Fruit fly (Drosophila melanogaster) ovary, adult (tissue): Measurements from ENCODE around the gene gro.

Experiments used
- CG17801 ChIP-seq: fragments of 200-800 bp; optimal IDR thresholded peaks from 2 replicates; lab custom pipeline; 2019; ENCODE audit warnings: missing biosample characterization, mild to moderate bottlenecking, missing genetic modification characterization, moderate library complexity; ENCODE audit not compliant: partially characterized antibody

The gro gene

DNA sequence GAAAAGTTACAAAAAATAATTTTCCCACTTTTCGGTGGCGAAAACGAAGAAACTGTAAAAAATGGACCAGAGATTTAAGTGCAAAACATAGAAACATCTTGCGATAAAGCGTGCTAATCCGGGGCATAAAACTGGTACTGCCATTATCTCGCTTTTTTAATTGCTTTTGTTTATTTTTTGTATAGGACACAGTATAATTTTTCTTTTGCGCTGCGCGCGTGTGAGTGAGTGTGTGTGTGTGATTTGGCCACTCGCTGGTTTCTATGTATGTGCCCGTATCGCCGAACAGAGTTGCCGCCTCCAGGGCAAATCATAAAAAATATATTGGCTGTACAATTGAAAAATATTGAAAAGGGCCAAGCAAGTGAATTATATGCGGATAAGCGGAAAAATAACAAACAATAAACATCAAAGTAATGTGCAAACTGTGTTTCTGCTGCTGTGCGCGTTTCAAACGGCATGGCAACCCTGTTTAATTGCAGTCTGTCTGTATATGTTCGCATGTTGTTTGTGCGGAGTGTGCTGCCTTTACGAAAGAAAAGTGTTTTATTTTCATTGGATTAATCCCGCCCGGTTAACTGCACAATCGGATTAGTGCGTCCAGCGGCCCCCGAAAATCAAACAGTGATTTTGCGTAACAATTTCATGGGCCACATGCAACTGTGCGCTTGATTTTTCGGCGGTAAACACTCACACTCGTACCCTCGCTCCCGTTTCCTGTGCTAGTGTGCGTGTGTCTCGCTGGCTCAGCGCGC, 772 bp downstream of the gro start:
- peak; percentile 86 for TF ChIP-seq CG17801 (GFP tag; lab: Kevin White, UChicago)

DNA sequence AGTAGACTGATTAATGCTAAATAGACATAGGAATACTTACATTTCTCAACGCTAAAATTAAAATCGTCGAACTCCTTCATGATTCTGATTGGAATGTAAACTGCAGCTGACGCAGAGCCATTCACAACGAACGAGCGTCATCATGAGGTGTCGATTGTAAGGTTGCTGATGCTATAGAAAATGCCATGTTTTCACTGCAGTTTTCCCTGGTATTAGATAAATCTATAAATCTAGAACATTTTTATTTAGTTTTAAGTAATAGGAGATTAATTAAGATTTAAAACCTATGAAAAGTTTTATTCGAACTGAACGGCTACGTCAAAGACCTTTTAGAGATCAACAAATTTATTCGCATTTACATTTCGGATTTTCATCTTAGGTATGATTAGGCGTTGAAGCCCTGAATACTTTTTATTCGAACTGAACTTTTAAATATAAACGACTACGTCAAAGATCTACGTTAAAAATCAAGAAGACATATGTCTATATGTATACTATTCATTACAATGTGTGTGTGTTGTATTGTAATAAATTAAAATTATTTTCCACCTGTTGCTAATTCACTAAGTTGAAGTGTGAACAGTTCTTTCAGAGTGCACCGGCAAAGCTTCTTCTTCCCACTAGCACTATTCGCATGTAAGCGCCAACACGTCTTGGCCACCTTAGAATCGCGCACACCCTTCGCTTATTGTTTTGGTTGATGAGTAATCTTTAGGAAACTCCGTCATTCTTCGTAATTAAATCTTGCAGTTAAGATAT, 10.8 kb downstream of the gro start, which contains the start of the genes Exo84 and Vps2:
Exo84 (minus strand) TSS at position 108 of the 759 bp plus-strand sequence.
Vps2 (plus strand) TSS at position 672 of the 759 bp plus-strand sequence.
- TF ChIP-seq CG17801 (GFP tag; lab: Kevin White, UChicago), result no peak

DNA sequence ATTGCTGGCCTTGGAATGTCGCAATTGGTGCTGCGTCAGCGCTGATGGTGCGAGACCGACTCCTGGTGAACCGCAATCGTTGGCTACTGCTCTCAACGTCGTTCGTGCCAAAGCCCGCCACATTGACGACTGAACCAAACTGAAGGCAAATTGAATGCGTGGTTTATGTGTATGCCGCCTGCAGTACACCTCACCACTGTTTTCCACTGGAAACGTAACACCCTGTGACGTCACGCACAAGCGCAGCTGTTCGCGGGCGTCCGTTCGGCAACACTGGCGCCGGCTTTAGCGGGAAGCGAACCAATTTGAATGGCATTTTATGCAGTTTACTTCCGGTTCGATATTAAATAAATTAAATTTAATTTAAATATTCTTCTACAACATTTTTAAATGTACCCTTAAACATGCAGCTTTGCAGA, 13.7 kb downstream of the gro start, which contains the start of gene Cmpk:
Cmpk (minus strand) TSS at position 225 of the 419 bp plus-strand sequence.
- TF ChIP-seq CG17801 (GFP tag; lab: Kevin White, UChicago), result peak; percentile 85

DNA sequence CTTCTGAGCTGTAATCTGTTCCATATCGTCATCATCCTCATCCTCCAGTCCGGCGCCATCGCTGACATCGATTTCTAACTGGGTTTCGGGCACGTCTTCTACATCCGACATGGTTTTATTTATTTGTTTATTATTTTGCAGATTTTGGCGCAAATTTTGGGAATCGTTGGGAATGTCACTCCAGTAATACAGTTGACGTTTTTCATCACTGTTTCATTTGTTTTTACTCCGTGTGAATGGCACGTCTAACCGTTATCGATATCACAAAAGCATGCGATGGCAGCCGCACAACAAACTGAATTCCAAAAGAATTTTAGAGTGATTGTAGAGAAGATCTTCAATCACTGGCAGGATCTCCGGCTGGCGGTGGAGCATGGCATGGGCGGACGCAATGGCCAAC, 14.8 kb downstream of the gro start, which contains the start of the genes Sld5 and CG14543:
Sld5 (minus strand) TSS at position 167 of the 400 bp plus-strand sequence.
CG14543 (plus strand) TSS at position 250 of the 400 bp plus-strand sequence.
- peak; percentile 8 for TF ChIP-seq CG17801 (GFP tag; lab: Kevin White, UChicago)

DNA sequence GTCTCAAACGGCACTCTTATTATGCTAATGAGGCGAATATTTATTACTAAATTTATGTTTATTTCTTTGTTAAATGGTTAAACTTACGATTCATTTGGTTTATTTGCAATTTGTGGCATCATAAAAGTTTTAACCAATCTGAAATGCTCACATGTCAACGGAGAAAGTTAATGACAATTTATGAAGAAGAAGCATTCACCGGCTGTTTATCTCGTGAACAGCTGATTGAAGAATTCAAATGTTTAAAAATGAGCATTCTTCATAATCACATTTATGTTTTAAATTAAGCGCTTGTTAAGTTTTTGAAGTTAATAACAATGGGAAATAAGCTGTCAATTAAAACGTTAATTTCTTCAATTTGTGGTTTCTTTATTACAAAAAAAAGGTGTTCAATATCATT, 16.5 kb downstream of the gro start, which contains the start of the genes PIG-P and Tcs6:
PIG-P (minus strand) TSS at position 158 of the 400 bp plus-strand sequence.
Tcs6 (minus strand) TSS at position 158 of the 400 bp plus-strand sequence.
- no peak for TF ChIP-seq CG17801 (GFP tag; lab: Kevin White, UChicago)

DNA sequence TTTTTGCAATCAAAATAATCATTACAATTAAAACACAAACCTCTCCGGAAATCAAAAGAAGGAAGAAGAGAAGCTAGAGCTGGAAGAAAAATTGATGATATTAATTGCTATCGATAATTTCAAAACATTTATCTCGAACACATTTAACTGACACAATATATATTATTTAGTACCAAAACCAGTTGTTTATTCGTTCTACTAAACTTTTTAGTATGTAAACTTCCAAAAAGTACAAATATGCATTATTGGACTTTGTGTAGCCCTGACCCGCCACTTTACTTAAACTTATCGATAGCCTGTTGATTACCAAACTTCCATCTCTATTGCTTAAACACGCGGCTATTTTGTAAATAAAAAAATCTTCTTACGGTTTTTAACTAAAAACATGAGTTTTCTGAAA, 17.7 kb downstream of the gro start, which contains the start of the genes RpL34a and Trmt61:
RpL34a (minus strand) TSS at position 73 of the 400 bp plus-strand sequence.
Trmt61 (plus strand) TSS at position 302 of the 400 bp plus-strand sequence.
- TF ChIP-seq CG17801 (GFP tag; lab: Kevin White, UChicago), result peak; percentile 93

DNA sequence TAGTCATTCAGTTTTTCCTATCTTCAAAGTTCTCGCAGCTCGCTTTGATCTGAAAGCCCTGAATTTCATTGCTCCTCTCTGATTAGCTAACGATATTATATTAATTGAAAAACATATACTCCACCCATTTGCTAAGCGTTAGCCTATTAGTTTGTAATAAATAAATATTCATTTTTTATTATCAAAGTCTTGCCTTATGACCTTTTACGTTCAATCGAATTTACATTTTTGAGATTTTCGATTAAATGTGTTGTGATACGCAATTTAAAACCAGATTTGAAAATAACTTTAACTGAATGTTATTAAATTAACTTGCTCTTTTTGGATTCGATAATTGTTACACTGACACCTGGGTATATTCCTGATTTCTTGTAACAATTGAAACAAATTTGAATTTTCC, 21.4 kb downstream of the gro start, which contains the start of gene CG14551:
CG14551 (minus strand) TSS at position 101 of the 400 bp plus-strand sequence.
- TF ChIP-seq CG17801 (GFP tag; lab: Kevin White, UChicago), result no peak

DNA sequence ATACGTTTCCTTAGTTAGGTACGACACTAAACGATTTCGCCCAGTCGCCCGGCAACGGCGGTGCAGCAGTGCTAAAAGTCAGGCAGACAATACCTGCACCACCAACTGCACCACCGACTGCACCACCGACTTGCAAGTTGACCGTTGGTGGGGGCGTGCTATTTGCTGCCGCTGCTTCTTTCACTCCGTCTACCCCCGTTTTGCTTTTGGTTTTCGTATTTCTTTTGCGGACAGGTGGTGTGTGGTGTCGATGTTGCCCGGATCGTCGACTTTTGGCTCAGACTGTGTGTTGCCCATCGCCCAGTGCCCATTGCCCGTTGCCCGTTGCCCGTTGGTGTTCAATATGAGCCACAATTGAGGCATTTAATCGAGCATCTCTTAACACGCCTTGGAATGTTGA, 23.2 kb downstream of the gro start:
- TF ChIP-seq CG17801 (GFP tag; lab: Kevin White, UChicago), result no peak

DNA sequence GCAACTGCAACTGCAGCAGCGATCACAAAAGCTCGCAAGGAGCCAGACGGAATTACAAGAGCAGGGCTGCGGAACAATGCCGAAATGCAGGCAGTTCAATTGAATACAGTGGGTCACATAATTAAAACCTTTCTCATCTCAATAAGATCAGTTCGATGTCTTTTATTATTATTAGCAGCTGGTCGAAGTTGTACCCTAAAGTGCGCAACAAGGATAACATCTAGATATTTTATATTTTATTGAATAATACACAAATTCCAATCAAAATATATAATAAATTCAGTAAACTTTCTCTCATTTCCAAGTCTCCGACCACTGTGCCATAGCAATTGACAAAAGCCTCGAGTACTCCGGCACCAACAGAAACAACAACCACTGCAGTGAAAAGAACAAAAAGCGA, 26.6 kb downstream of the gro start:
- no peak for TF ChIP-seq CG17801 (GFP tag; lab: Kevin White, UChicago)

DNA sequence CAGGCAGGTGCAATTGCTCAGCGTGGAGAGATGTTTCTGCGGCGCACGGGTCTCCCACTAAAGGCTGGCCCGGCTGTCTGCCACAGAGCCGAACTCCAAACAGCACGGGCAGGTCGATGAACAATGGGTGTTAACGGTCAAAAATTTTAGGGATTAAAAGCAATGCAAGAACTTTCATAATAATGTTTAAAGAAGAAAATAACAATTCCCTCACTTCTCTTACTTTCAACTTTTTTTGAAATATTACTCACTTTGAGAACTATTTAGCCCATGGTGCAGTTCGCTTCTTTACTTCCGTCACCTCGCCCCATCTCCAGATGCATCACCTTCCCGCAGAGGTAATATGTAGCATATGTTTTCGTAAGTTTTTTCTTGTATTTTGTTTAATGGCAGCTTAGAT, 30.9 kb downstream of the gro start:
- TF ChIP-seq CG17801 (GFP tag; lab: Kevin White, UChicago), result no peak

DNA sequence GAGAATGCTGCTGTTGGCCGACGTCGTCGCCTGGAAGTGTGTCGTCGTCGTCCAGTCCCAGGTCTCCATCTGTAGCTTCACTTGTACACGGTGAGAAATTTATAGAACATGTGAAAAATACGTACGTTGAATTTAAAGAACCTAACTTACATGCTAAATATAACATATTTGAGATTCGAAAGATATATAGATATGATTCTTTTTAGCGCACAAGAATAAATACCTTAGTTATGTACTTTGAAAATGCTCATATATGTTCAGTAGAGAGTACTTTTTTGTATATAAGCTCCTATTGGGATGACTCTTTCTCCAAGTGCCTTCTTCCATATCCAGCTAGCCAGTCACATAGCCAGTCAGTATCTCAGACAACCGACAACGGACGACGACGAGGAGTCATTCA, 33.7 kb downstream of the gro start:
- TF ChIP-seq CG17801 (GFP tag; lab: Kevin White, UChicago), result no peak

DNA sequence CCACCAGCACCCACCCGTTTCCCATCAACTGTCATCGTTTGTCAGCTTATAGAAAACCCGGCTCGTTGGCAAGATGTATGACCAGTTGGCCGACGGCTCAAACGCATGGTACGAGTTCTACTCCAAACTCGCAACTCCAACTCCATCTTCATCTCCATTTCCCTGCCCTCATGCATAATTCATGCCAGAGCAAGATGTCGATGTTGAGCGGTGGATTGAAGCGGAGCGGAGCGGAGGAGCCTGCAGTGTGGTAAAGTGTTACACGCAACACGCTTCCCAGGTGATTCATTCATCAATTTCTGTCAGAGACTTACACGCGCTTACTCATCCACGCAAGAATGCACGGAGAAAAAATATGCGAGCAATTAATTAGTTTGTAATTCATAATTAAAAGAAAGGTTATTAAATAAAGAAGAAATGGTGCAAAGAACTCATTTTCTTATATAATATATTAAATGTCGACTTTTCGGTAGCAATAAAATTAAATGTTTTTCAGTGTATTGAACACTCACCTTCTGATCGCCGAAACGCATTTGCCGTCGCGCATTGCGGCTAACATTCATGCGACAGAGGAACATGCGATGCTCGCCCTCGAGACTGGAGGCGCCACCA, 40.0 kb downstream of the gro start:
- no peak for TF ChIP-seq CG17801 (GFP tag; lab: Kevin White, UChicago)

DNA sequence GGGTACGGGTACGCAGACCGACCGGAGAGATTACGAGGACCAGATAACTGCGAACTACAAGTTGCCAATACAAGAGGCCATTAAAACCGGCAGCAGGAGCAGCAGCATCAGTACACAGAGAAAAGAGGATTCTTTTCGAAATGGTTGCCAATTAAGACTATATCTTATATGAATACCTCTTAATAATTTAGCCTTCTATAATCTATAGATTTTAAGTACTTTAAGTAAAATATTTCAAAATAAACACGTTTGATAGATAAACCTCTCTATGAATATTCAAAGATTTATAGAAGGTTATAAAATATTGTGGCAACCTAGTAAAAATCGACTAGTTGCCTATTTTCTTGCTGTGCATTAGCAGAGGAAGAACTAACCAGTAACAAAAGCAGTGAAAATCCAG, 54.0 kb downstream of the gro start:
- no peak for TF ChIP-seq CG17801 (GFP tag; lab: Kevin White, UChicago)

DNA sequence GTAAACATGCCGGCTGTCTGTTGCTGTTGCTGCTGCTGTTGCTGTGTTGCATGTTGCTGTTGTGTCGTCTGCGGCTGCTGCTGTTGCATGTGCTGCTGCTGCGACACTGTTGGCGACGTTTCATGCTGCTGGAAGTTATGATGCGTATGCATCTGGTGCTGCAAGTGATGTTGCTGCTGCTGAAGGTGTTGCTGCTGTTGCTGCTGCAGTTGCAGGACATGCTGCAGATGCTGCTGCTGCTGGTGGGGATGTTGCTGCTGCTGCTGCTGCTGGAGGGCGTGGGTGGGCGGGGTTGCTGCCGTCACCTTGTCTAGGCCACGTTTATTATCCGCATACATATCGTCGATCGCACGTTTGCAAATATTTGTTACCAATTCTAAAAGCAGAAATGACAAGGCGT, 54.7 kb downstream of the gro start:
- TF ChIP-seq CG17801 (GFP tag; lab: Kevin White, UChicago), result no peak
